Worm (Caenorhabditis elegans): ENCODE data around the gene Y113G7B.28.

Gene Y113G7B.28

ce11 chrV:20203085-20203484, 7.3 kb downstream of the Y113G7B.28 start, which contains the start of gene fbxa-113:
Gene fbxa-113 (plus strand): TSS chrV:20203385.
- no peak for TF ChIP-seq nhr-25 (tag; optimal IDR thresholded peaks at IDR 0.05)
- no peak for TF ChIP-seq ztf-4 (tag; optimal IDR thresholded peaks at IDR 0.05)
- TF ChIP-seq unc-62 (GFP tag; optimal IDR thresholded peaks at IDR 0.05) = no peak
- no peak for TF ChIP-seq lin-13 (GFP tag; optimal IDR thresholded peaks at IDR 0.05)
- no peak for TF ChIP-seq fos-1 (tag; optimal IDR thresholded peaks at IDR 0.05)
- TF ChIP-seq nhr-12 (tag; optimal IDR thresholded peaks at IDR 0.05) = no peak
- TF ChIP-seq dmd-4 (tag; optimal IDR thresholded peaks at IDR 0.05) = no peak
- TF ChIP-seq nhr-129 (tag; optimal IDR thresholded peaks at IDR 0.05) = no peak
- no peak for TF ChIP-seq gmeb-1 (tag; optimal IDR thresholded peaks at IDR 0.05)

ce11 chrV:20206086-20206485, 10.3 kb downstream of the Y113G7B.28 start, which contains the start of the genes fbxb-59 and srbc-34:
Gene fbxb-59 (minus strand): TSS chrV:20206186.
Gene srbc-34 (plus strand): TSS chrV:20206318.
- no peak for TF ChIP-seq nhr-25 (tag; optimal IDR thresholded peaks at IDR 0.05)
- TF ChIP-seq F13H6.1 (tag; optimal IDR thresholded peaks at IDR 0.05) = no peak
- no peak for TF ChIP-seq nhr-77 (tag; optimal IDR thresholded peaks at IDR 0.05)
- TF ChIP-seq aly-2 (tag; optimal IDR thresholded peaks at IDR 0.05) = no peak
- no peak for TF ChIP-seq skn-1 (tag; optimal IDR thresholded peaks at IDR 0.05)
- TF ChIP-seq unc-55 (GFP tag; optimal IDR thresholded peaks at IDR 0.05) = no peak
- no peak for TF ChIP-seq ztf-1 (GFP tag; conservative IDR thresholded peaks at IDR 0.05)
- TF ChIP-seq egl-27 (tag; optimal IDR thresholded peaks at IDR 0.05) = no peak
- TF ChIP-seq R02D3.7 (tag; optimal IDR thresholded peaks at IDR 0.05) = no peak
- TF ChIP-seq sma-9 (GFP tag; optimal IDR thresholded peaks at IDR 0.05) = no peak
- TF ChIP-seq sma-9 (tag; optimal IDR thresholded peaks at IDR 0.05) = no peak
- TF ChIP-seq ceh-82 (tag; optimal IDR thresholded peaks at IDR 0.05) = no peak
- no peak for TF ChIP-seq Y55F3AM.14 (GFP tag; optimal IDR thresholded peaks at IDR 0.05)
- TF ChIP-seq nhr-129 (tag; optimal IDR thresholded peaks at IDR 0.05) = no peak
- TF ChIP-seq sem-4 (tag; optimal IDR thresholded peaks at IDR 0.05) = no peak
- TF ChIP-seq mdl-1 (tag; optimal IDR thresholded peaks at IDR 0.05) = no peak
- no peak for TF ChIP-seq lin-39 (tag; optimal IDR thresholded peaks at IDR 0.05)
- TF ChIP-seq nhr-6 (tag; optimal IDR thresholded peaks at IDR 0.05) = no peak

ce11 chrV:20212584-20212983, 16.8 kb downstream of the Y113G7B.28 start, which contains the start of gene Y113G7B.12:
Gene Y113G7B.12 (minus strand): TSS chrV:20212684.
- TF ChIP-seq nhr-11 (tag; optimal IDR thresholded peaks at IDR 0.05) (no peak), nhr-23 (tag; optimal IDR thresholded peaks at IDR 0.05) (no peak), unc-62 (GFP tag; optimal IDR thresholded peaks at IDR 0.05) (no peak), crh-2 (tag; optimal IDR thresholded peaks at IDR 0.05) (peak; percentile 11), ama-1 (optimal IDR thresholded peaks at IDR 0.05) (no peak), fos-1 (tag; optimal IDR thresholded peaks at IDR 0.05) (peak; percentile 58)

- TF ChIP-seq nhr-25 (tag; optimal IDR thresholded peaks at IDR 0.05) (no peak), skn-1 (tag; optimal IDR thresholded peaks at IDR 0.05) (no peak), fos-1 (tag; optimal IDR thresholded peaks at IDR 0.05) (peak; percentile 37), lsy-2 (tag; optimal IDR thresholded peaks at IDR 0.05) (no peak), gmeb-1 (tag; optimal IDR thresholded peaks at IDR 0.05) (no peak)
These were observed 17.3 kb downstream of the Y113G7B.28 start for ce11 chrV:20213097-20213496.

ce11 chrV:20215197-20215596, 19.4 kb downstream of the Y113G7B.28 start, which contains the start of gene Y113G7B.11:
Gene Y113G7B.11 (minus strand): TSS chrV:20215297.
- TF ChIP-seq dmd-4 (tag; optimal IDR thresholded peaks at IDR 0.05) (no peak), ztf-4 (tag; optimal IDR thresholded peaks at IDR 0.05) (no peak)

- TF ChIP-seq snpc-4 (tag; optimal IDR thresholded peaks at IDR 0.05) = no peak
These were observed 24.8 kb downstream of the Y113G7B.28 start for ce11 chrV:20220604-20221003.

- TF ChIP-seq nhr-21 (tag; optimal IDR thresholded peaks at IDR 0.05) (no peak), F13H6.1 (tag; optimal IDR thresholded peaks at IDR 0.05) (no peak), blmp-1 (tag; optimal IDR thresholded peaks at IDR 0.05; ENCODE audit: insufficient read depth) (no peak), ceh-16 (tag; optimal IDR thresholded peaks at IDR 0.05) (no peak), nhr-77 (tag; optimal IDR thresholded peaks at IDR 0.05) (no peak), nhr-12 (tag; optimal IDR thresholded peaks at IDR 0.05) (no peak), fos-1 (tag; optimal IDR thresholded peaks at IDR 0.05) (no peak), sma-3 (GFP tag; optimal IDR thresholded peaks at IDR 0.05) (no peak), skn-1 (tag; optimal IDR thresholded peaks at IDR 0.05) (no peak), nhr-10 (tag; optimal IDR thresholded peaks at IDR 0.05) (no peak), ZK546.5 (tag; optimal IDR thresholded peaks at IDR 0.05) (no peak), ztf-11 (tag; optimal IDR thresholded peaks at IDR 0.05) (no peak), mbf-1 (tag; optimal IDR thresholded peaks at IDR 0.05) (no peak), peb-1 (tag; optimal IDR thresholded peaks at IDR 0.05) (no peak), sma-9 (GFP tag; optimal IDR thresholded peaks at IDR 0.05) (no peak), sma-9 (tag; optimal IDR thresholded peaks at IDR 0.05) (no peak), dmd-4 (tag; optimal IDR thresholded peaks at IDR 0.05) (no peak), nhr-23 (tag; optimal IDR thresholded peaks at IDR 0.05) (no peak), nhr-237 (tag; optimal IDR thresholded peaks at IDR 0.05) (no peak), sem-4 (tag; optimal IDR thresholded peaks at IDR 0.05) (no peak)
These were observed 27.9 kb downstream of the Y113G7B.28 start for ce11 chrV:20223725-20224124.
